Fruit fly (Drosophila melanogaster): ENCODE measurements around the gene Plp.

dm6 chr3L:15031773-15032172 is 62.8 kb downstream of the Plp start:
- no peak for TF ChIP-seq Ets98B (GFP tag; IDR thresholded peaks at IDR 0.05)
- no peak for TF ChIP-seq CG8301 (tag; optimal IDR thresholded peaks at IDR 0.05)
- TF ChIP-seq D1 (tag; optimal IDR thresholded peaks at IDR 0.05), result no peak
- no peak for TF ChIP-seq Pif1A (GFP tag; optimal IDR thresholded peaks at IDR 0.05)
- no peak for TF ChIP-seq Pif1B (GFP tag; optimal IDR thresholded peaks at IDR 0.05)
- no peak for TF ChIP-seq EcR (GFP tag; optimal IDR thresholded peaks at IDR 0.05)
- no peak for TF ChIP-seq CG9948 (tag; optimal IDR thresholded peaks at IDR 0.05)
- no peak for TF ChIP-seq CG15710 (tag; optimal IDR thresholded peaks at IDR 0.05)
- no peak for TF ChIP-seq CG17806 (tag; optimal IDR thresholded peaks at IDR 0.05)
- no peak for TF ChIP-seq Snoo (tag; optimal IDR thresholded peaks at IDR 0.05)
- TF ChIP-seq gl (tag; optimal IDR thresholded peaks at IDR 0.05), result no peak
- TF ChIP-seq CG4496 (GFP tag; IDR thresholded peaks at IDR 0.05), result no peak
